Worm (Caenorhabditis elegans) whole organism, mixed stage, embryonic: ENCODE measurements around the gene F19G12.9.

Experiments used
- M03D4.4 ChIP-seq: sonication (generic microtip); optimal IDR thresholded peaks from 2 replicates; lab custom pipeline; 2017; ENCODE audit warnings: mild to moderate bottlenecking, missing genetic modification characterization, missing compliant biosample characterization
- blmp-1 ChIP-seq: fragments of 150-350 bp; optimal IDR thresholded peaks from 2 replicates; lab custom pipeline; 2014; ENCODE audit warnings: missing biosample characterization, missing genetic modification characterization
- ceh-39 ChIP-seq: fragments of 150-350 bp; optimal IDR thresholded peaks from 2 replicates; lab custom pipeline; 2014; ENCODE audit warnings: missing biosample characterization, missing genetic modification characterization
- ceh-83 ChIP-seq: fragments of 200-800 bp; sonication (Bioruptor generic); optimal IDR thresholded peaks from 2 replicates; lab custom pipeline; 2018; ENCODE audit warnings: mild to moderate bottlenecking, missing genetic modification characterization, missing compliant biosample characterization
- ces-1 ChIP-seq: fragments of 150-350 bp; optimal IDR thresholded peaks from 2 replicates; lab custom pipeline; 2014; ENCODE audit warnings: missing biosample characterization, missing genetic modification reagents, missing genetic modification characterization
- cnd-1 ChIP-seq: fragments of 200-800 bp; sonication (Bioruptor generic); optimal IDR thresholded peaks from 2 replicates; lab custom pipeline; 2018; ENCODE audit warnings: mild to moderate bottlenecking, missing genetic modification characterization, missing compliant biosample characterization
- drap-1 ChIP-seq: fragments of 200-800 bp; sonication (Bioruptor generic); optimal IDR thresholded peaks from 3 replicates; lab custom pipeline; 2018; ENCODE audit warnings: mild to moderate bottlenecking, missing genetic modification characterization, missing compliant biosample characterization
- elt-1 ChIP-seq: sonication (generic microtip); optimal IDR thresholded peaks from 2 replicates; lab custom pipeline; 2017; ENCODE audit warnings: missing genetic modification characterization, mild to moderate bottlenecking, missing compliant biosample characterization, antibody characterized with exemption, moderate library complexity, borderline replicate concordance; ENCODE audit not compliant: insufficient read depth
- elt-3 ChIP-seq: fragments of 150-350 bp; optimal IDR thresholded peaks from 2 replicates; lab custom pipeline; 2014; ENCODE audit warnings: missing biosample characterization, missing genetic modification characterization
- ham-2 ChIP-seq: fragments of 200-800 bp; sonication (Bioruptor generic); optimal IDR thresholded peaks from 2 replicates; lab custom pipeline; 2018; ENCODE audit warnings: mild to moderate bottlenecking, missing genetic modification characterization, missing compliant biosample characterization
- hlh-1 ChIP-seq: fragments of 150-350 bp; optimal IDR thresholded peaks from 2 replicates; lab custom pipeline; 2014; ENCODE audit warnings: missing biosample characterization, missing genetic modification reagents, missing genetic modification characterization
- lin-13 ChIP-seq: fragments of 150-350 bp; optimal IDR thresholded peaks from 2 replicates; lab custom pipeline; 2014; ENCODE audit warnings: missing biosample characterization, missing genetic modification characterization
- lin-32 ChIP-seq: fragments of 200-800 bp; sonication (Bioruptor generic); optimal IDR thresholded peaks from 2 replicates; lab custom pipeline; 2018; ENCODE audit warnings: mild to moderate bottlenecking, missing genetic modification characterization, missing compliant biosample characterization
- mab-5 ChIP-seq: fragments of 150-350 bp; optimal IDR thresholded peaks from 2 replicates; lab custom pipeline; 2014; ENCODE audit warnings: missing biosample characterization, missing genetic modification characterization
- mep-1 ChIP-seq: fragments of 150-350 bp; optimal IDR thresholded peaks from 2 replicates; lab custom pipeline; 2017; ENCODE audit warnings: missing biosample characterization, missing genetic modification reagents, missing genetic modification characterization, inconsistent platforms
- mls-2 ChIP-seq: sonication (generic microtip); optimal IDR thresholded peaks from 2 replicates; lab custom pipeline; 2016; ENCODE audit warnings: mild to moderate bottlenecking, missing genetic modification characterization, moderate library complexity, missing compliant biosample characterization
- nhr-12 ChIP-seq: fragments of 150-350 bp; optimal IDR thresholded peaks from 2 replicates; lab custom pipeline; 2014; ENCODE audit warnings: missing biosample characterization, missing genetic modification characterization
- nhr-237 ChIP-seq: fragments of 150-350 bp; optimal IDR thresholded peaks from 2 replicates; lab custom pipeline; 2014; ENCODE audit warnings: missing biosample characterization, missing genetic modification characterization
- nhr-28 ChIP-seq: fragments of 150-350 bp; optimal IDR thresholded peaks from 2 replicates; lab custom pipeline; 2014; ENCODE audit warnings: missing biosample characterization, missing genetic modification characterization
- nhr-76 ChIP-seq: sonication (generic microtip); optimal IDR thresholded peaks from 2 replicates; lab custom pipeline; 2017; ENCODE audit warnings: missing biosample characterization, missing genetic modification characterization
- pha-4 ChIP-seq: fragments of 150-350 bp; optimal IDR thresholded peaks from 2 replicates; lab custom pipeline; 2018; ENCODE audit warnings: missing biosample characterization, missing genetic modification reagents, missing genetic modification characterization
- sem-2 ChIP-seq: fragments of 200-800 bp; sonication (Bioruptor generic); optimal IDR thresholded peaks from 2 replicates; lab custom pipeline; 2018; ENCODE audit warnings: mild to moderate bottlenecking, missing genetic modification characterization, missing compliant biosample characterization
- snpc-4 ChIP-seq: fragments of 150-350 bp; optimal IDR thresholded peaks from 2 replicates; lab custom pipeline; 2014; ENCODE audit warnings: missing biosample characterization, missing genetic modification characterization
- tbx-8 ChIP-seq: fragments of 200-800 bp; sonication (Bioruptor generic); optimal IDR thresholded peaks from 2 replicates; lab custom pipeline; 2018; ENCODE audit warnings: mild to moderate bottlenecking, missing genetic modification characterization, moderate library complexity, missing compliant biosample characterization
- unc-120 ChIP-seq: sonication (generic microtip); optimal IDR thresholded peaks from 2 replicates; lab custom pipeline; 2017; ENCODE audit warnings: missing genetic modification characterization, missing compliant biosample characterization; ENCODE audit not compliant: poor library complexity, severe bottlenecking
- unc-39 ChIP-seq: fragments of 150-350 bp; optimal IDR thresholded peaks from 2 replicates; lab custom pipeline; 2014; ENCODE audit warnings: missing biosample characterization, missing genetic modification characterization
- unc-62 ChIP-seq: fragments of 150-350 bp; optimal IDR thresholded peaks from 2 replicates; lab custom pipeline; 2014; ENCODE audit warnings: missing biosample characterization, missing genetic modification reagents, missing genetic modification characterization
- zip-8 ChIP-seq: fragments of 150-350 bp; optimal IDR thresholded peaks from 2 replicates; lab custom pipeline; 2014; ENCODE audit warnings: missing biosample characterization, missing genetic modification characterization
- ztf-11 ChIP-seq: fragments of 150-350 bp; optimal IDR thresholded peaks from 2 replicates; lab custom pipeline; 2014; ENCODE audit warnings: missing biosample characterization, missing genetic modification characterization

The F19G12.9 gene

DNA sequence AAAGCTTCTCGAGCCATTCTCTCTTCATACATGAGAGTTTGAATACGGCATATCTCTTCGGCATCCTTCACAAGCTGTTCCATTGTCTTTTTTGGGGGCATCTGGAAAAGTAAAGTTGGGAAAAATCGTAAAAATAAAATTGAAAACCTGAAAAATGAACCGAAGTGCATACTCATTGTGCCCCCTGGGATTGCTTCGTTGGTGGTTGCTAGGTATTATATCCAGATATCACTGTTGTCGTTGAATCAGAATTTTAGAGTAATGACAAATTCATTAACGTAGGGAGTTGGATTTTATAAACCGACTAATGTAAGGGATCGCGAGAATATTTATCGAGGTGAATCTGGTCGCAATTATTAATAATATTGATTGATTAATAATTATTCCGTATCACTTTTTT lies 37.4 kb upstream of the F19G12.9 start, which contains the start of gene F56C3.10:
TSS of gene F56C3.10 (minus strand) at position 101 of the 400 bp plus-strand sequence.
- no peak for TF ChIP-seq nhr-28 (tag; lab: Kevin White, UChicago)
- no peak for TF ChIP-seq ceh-39
- no peak for TF ChIP-seq elt-1 (tag; lab: Kevin White, UChicago)
- no peak for TF ChIP-seq snpc-4 (tag; lab: Kevin White, UChicago)

DNA sequence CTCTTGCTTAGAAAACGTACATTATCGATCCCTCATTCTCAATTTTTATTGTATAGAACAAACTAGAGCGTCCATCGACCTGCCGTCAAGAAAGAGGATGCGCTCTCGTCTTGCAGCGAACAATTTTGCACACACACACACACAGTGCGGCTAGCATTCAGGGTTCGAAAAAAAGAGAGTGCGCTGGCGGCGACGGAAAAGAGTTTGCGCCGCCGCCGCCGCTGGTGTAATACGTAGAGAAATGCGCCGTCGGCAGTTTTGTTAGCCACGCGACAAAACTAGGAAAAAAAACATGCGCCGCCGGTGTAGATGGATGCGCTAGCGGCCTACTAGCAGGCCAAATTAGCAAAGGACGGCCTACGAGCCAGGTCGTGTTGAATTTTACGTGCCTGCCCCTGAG lies 35.5 kb upstream of the F19G12.9 start:
- TF ChIP-seq lin-13 (tag; lab: Kevin White, UChicago) (no peak), lin-32 (GFP tag; lab: Kevin White, UChicago) (no peak), cnd-1 (tag; lab: Kevin White, UChicago) (no peak), hlh-1 (tag; lab: Kevin White, UChicago) (no peak), drap-1 (no peak), nhr-237 (no peak), elt-1 (tag; lab: Kevin White, UChicago) (no peak), tbx-8 (GFP tag; lab: Kevin White, UChicago) (no peak), mab-5 (tag; lab: Kevin White, UChicago) (no peak), unc-39 (tag; lab: Kevin White, UChicago) (no peak), M03D4.4 (no peak), mep-1 (tag; lab: Kevin White, UChicago) (no peak), zip-8 (tag; lab: Kevin White, UChicago) (no peak), nhr-28 (tag; lab: Kevin White, UChicago) (no peak), ztf-11 (tag; lab: Kevin White, UChicago) (no peak), unc-62 (GFP tag; lab: Kevin White, UChicago) (no peak), pha-4 (tag; lab: Kevin White, UChicago) (no peak), ceh-83 (GFP tag; lab: Kevin White, UChicago) (no peak), blmp-1 (tag; lab: Kevin White, UChicago) (no peak), nhr-12 (tag; lab: Kevin White, UChicago) (no peak)

DNA sequence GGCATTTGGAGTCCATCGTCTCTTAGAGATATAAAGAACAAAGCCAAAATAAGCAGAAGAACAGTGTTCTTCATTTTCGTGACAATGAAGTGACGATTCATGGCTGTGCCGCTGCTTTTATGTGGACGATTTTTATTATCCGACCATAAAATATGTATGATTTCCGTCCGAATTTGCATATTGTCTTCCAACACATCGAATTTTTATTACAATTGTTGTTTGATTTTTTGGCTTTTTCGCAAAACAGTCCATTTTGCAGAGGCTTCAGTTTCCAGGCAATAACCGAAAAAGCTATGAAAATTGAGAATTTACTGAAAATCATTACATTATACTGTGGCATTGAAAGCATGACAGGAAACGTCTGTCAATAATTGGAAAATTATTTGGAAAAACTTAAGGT lies 34.5 kb upstream of the F19G12.9 start, which contains the start of gene F56C3.8:
TSS of gene F56C3.8 (minus strand) at position 101 of the 400 bp plus-strand sequence.
- no peak for TF ChIP-seq blmp-1 (tag; lab: Kevin White, UChicago)

DNA sequence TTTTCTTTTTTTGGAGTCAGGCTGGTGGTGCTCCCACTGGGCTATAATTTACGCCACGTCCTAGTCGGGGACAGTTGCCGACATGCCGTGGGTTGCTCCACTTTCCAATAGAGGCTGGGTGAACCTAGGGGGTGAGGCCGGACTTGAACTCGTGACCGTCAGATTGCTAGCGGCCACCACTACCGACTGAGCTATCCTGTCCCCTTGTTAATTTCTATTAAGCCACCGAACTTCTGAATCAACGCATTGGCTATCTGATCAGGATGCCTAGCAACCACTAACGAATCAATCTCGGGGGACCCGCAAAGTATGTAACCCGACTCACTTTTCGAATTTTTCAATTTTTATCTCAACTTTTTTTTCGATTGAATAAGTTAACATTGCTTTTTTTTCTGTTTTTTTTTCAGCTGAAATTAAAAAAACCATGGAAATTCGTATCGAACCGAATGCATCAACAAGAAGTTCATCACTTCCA lies 32.1 kb upstream of the F19G12.9 start, which contains the start of gene F56C3.1:
TSS of gene F56C3.1 (plus strand) at position 425 of the 475 bp plus-strand sequence.
- no peak for TF ChIP-seq ztf-11 (tag; lab: Kevin White, UChicago)
- TF ChIP-seq nhr-237, result no peak
- TF ChIP-seq nhr-76, result no peak
- no peak for TF ChIP-seq hlh-1 (tag; lab: Kevin White, UChicago)
- no peak for TF ChIP-seq drap-1
- no peak for TF ChIP-seq mep-1 (tag; lab: Kevin White, UChicago)
- no peak for TF ChIP-seq unc-120 (tag; lab: Kevin White, UChicago)
- no peak for TF ChIP-seq nhr-28 (tag; lab: Kevin White, UChicago)
- no peak for TF ChIP-seq ham-2 (GFP tag; lab: Kevin White, UChicago)
- no peak for TF ChIP-seq ceh-39
- TF ChIP-seq, all 35 proteins: peak for 0

DNA sequence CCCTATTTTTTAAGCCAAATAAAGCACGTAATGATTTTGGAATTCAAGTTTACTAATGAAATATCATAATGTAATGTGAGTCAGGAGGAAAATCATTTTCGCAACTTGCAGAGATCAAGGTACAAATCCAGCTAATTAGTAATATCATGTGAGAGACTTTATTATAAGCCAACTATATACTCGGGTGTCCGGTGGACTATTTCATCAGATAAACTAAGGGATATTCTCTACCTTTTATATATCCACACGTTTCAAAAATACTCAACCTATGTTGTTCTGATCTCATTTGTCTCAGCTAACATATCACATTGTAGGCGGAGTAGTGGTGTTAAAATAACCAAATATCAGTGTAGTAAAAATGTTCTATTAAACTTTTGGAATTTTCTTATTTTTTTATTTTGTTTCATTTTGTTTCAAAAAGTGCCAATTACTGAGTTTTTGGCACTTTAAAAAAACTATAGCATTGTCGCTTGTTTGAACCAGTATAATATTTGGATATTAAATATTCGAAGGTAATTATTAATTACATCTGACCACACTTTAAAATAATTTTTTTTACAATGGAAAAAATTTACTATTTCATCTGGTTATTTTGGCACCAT lies 29.5 kb upstream of the F19G12.9 start:
- no peak for TF ChIP-seq pha-4 (tag; lab: Kevin White, UChicago)
- peak; percentile 74 for TF ChIP-seq elt-3
- TF ChIP-seq ces-1 (GFP tag; lab: Kevin White, UChicago), result peak; percentile 62
- peak; percentile 89 for TF ChIP-seq nhr-237
- TF ChIP-seq, all 35 proteins: peak for 3

DNA sequence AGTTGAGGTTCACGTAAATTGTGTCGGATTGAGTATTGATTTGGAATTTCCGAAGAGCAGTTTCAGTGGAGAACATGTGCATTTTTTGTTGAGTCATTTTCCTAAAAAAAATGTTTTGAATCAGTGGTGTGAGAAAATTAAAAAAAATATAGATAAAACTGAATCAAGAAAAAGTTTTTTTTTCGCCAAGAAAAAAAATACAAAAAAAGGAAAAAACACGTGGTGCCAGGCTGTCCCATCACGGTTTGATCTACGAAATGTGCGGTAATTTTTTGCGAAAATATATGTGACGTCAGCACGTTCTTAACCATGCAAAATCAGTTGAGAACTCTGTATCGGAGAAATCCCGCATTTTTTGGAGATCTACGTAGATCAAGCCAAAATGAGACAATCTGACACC lies 25.1 kb upstream of the F19G12.9 start, which contains the start of gene F56C3.9:
TSS of gene F56C3.9 (minus strand) at position 101 of the 400 bp plus-strand sequence.
- TF ChIP-seq ces-1 (GFP tag; lab: Kevin White, UChicago), result no peak
- TF ChIP-seq sem-2 (GFP tag; lab: Kevin White, UChicago), result no peak
- no peak for TF ChIP-seq elt-1 (tag; lab: Kevin White, UChicago)
- TF ChIP-seq drap-1, result no peak
- no peak for TF ChIP-seq mab-5 (tag; lab: Kevin White, UChicago)
- no peak for TF ChIP-seq zip-8 (tag; lab: Kevin White, UChicago)
- no peak for TF ChIP-seq pha-4 (tag; lab: Kevin White, UChicago)
- no peak for TF ChIP-seq blmp-1 (tag; lab: Kevin White, UChicago)
- no peak for TF ChIP-seq ztf-11 (tag; lab: Kevin White, UChicago)
- no peak for TF ChIP-seq mls-2 (tag; lab: Kevin White, UChicago)
- no peak for TF ChIP-seq nhr-28 (tag; lab: Kevin White, UChicago)
- no peak for TF ChIP-seq elt-3
- no peak for TF ChIP-seq tbx-8 (GFP tag; lab: Kevin White, UChicago)
- TF ChIP-seq nhr-12 (tag; lab: Kevin White, UChicago), result no peak
- no peak for TF ChIP-seq ceh-83 (GFP tag; lab: Kevin White, UChicago)
- no peak for TF ChIP-seq M03D4.4
